Worm (Caenorhabditis elegans) whole organism, L4 larva: ENCODE results near the gene trpp-3.
A peak's percentile ranks its signal among the peaks of the same experiment; 100 is the strongest.

ENCODE experiments used
- F37D6.2 ChIP-seq: sonication (generic microtip); optimal IDR thresholded peaks from 2 replicates; lab custom pipeline; 2016; ENCODE audit warnings: mild to moderate bottlenecking, missing genetic modification characterization, missing compliant biosample characterization
- R02D3.7 ChIP-seq: fragments of 150-350 bp; sonication (generic microtip); optimal IDR thresholded peaks from 3 replicates; lab custom pipeline; 2014; ENCODE audit warnings: missing biosample characterization, missing genetic modification characterization
- T26A8.4 ChIP-seq: fragments of 200-800 bp; sonication (Bioruptor generic); IDR thresholded peaks from 2 replicates; pipeline ENCODE4 v1.3.6; 2022; ENCODE audit warnings: missing genetic modification characterization, missing compliant biosample characterization
- Y5F2A.4 ChIP-seq: fragments of 200-800 bp; sonication (Bioruptor generic); optimal IDR thresholded peaks from 2 replicates; lab custom pipeline; 2018; ENCODE audit warnings: mild to moderate bottlenecking, missing genetic modification characterization, missing compliant biosample characterization
- aha-1 ChIP-seq: fragments of 150-350 bp; peaks from one replicate; lab custom pipeline; 2014; ENCODE audit warnings: missing biosample characterization, missing genetic modification characterization
- aly-2 ChIP-seq: sonication (generic microtip); optimal IDR thresholded peaks from 2 replicates; lab custom pipeline; 2018; ENCODE audit warnings: missing biosample characterization, missing genetic modification characterization
- arid-1 ChIP-seq: fragments of 200-800 bp; sonication (Bioruptor generic); conservative IDR thresholded peaks from 2 replicates; pipeline ENCODE4 v1.3.6; 2022; ENCODE audit warnings: missing genetic modification reagents, missing genetic modification characterization, missing compliant biosample characterization
- ceh-32 ChIP-seq: sonication (generic microtip); optimal IDR thresholded peaks from 2 replicates; lab custom pipeline; 2016; ENCODE audit warnings: mild to moderate bottlenecking, missing genetic modification characterization, missing compliant biosample characterization; ENCODE audit not compliant: poor library complexity
- ceh-44 ChIP-seq: fragments of 200-800 bp; sonication (Bioruptor generic); IDR thresholded peaks from 2 replicates; pipeline ENCODE4 v1.3.6; 2022; ENCODE audit warnings: missing genetic modification reagents, missing genetic modification characterization, missing compliant biosample characterization
- ceh-82 ChIP-seq: sonication (generic microtip); optimal IDR thresholded peaks from 2 replicates; lab custom pipeline; 2017; ENCODE audit warnings: missing biosample characterization, missing genetic modification characterization
- dmd-6 ChIP-seq: fragments of 200-800 bp; sonication (Bioruptor generic); IDR thresholded peaks from 2 replicates; pipeline ENCODE4 v1.3.6; 2022; ENCODE audit warnings: missing genetic modification reagents, missing genetic modification characterization, missing compliant biosample characterization
- dve-1 ChIP-seq: sonication (generic microtip); optimal IDR thresholded peaks from 2 replicates; lab custom pipeline; 2017; ENCODE audit warnings: antibody characterized with exemption, mild to moderate bottlenecking, missing genetic modification characterization, missing compliant biosample characterization; ENCODE audit not compliant: insufficient read depth
- egl-43 ChIP-seq: fragments of 200-800 bp; sonication (Bioruptor generic); IDR thresholded peaks from 2 replicates; pipeline ENCODE4 v1.3.6; 2022; ENCODE audit warnings: missing genetic modification reagents, missing genetic modification characterization, missing compliant biosample characterization
- jun-1 ChIP-seq: fragments of 150-350 bp; optimal IDR thresholded peaks from 2 replicates; lab custom pipeline; 2014; ENCODE audit warnings: missing biosample characterization, missing genetic modification reagents, missing genetic modification characterization
- lin-38 ChIP-seq: fragments of 200-800 bp; sonication (Bioruptor generic); IDR thresholded peaks from 2 replicates; pipeline ENCODE4 v1.3.6; 2022; ENCODE audit warnings: missing genetic modification reagents, missing genetic modification characterization, missing compliant biosample characterization
- lin-39 ChIP-seq: fragments of 150-350 bp; optimal IDR thresholded peaks from 2 replicates; lab custom pipeline; 2014; ENCODE audit warnings: missing biosample characterization, missing genetic modification reagents, missing genetic modification characterization
- lsy-2 ChIP-seq, 2 experiments: fragments of 150-350 bp in 1 of 2; sonication (generic microtip) in 1 of 2; optimal IDR thresholded peaks; 2 replicates each; lab custom pipeline; 2014 to 2017; ENCODE audit warnings: missing biosample characterization in 2 of 2, missing genetic modification characterization in 2 of 2
- madf-5 ChIP-seq, 2 experiments: fragments of 200-800 bp; sonication (Bioruptor generic); IDR thresholded peaks; 2 replicates each; pipeline ENCODE4 v1.3.6; 2022; ENCODE audit warnings: missing compliant biosample characterization in 2 of 2, missing genetic modification characterization in 2 of 2
- mdt-29 ChIP-seq: fragments of 200-800 bp; sonication (Bioruptor generic); IDR thresholded peaks from 2 replicates; pipeline ENCODE4 v1.3.6; 2022; ENCODE audit warnings: missing genetic modification reagents, missing genetic modification characterization, missing compliant biosample characterization
- mep-1 ChIP-seq: fragments of 150-350 bp; sonication (generic microtip); optimal IDR thresholded peaks from 3 replicates; lab custom pipeline; 2014; ENCODE audit warnings: missing biosample characterization, missing genetic modification characterization
- mes-2 ChIP-seq: sonication (generic microtip); optimal IDR thresholded peaks from 2 replicates; lab custom pipeline; 2016; ENCODE audit warnings: missing genotype, mild to moderate bottlenecking, missing genetic modification characterization, missing compliant biosample characterization; ENCODE audit not compliant: poor library complexity, severe bottlenecking
- nhr-102 ChIP-seq: sonication (generic microtip); optimal IDR thresholded peaks from 2 replicates; lab custom pipeline; 2016; ENCODE audit warnings: mild to moderate bottlenecking, missing genetic modification characterization, moderate library complexity, missing compliant biosample characterization
- nhr-11 ChIP-seq: fragments of 150-350 bp; optimal IDR thresholded peaks from 2 replicates; lab custom pipeline; 2014; ENCODE audit warnings: missing biosample characterization, missing genetic modification characterization
- nhr-111 ChIP-seq: fragments of 200-800 bp; sonication (Bioruptor generic); optimal IDR thresholded peaks from 2 replicates; lab custom pipeline; 2018; ENCODE audit warnings: mild to moderate bottlenecking, missing genetic modification characterization, missing compliant biosample characterization
- nhr-48 ChIP-seq: sonication (generic microtip); optimal IDR thresholded peaks from 2 replicates; lab custom pipeline; 2016; ENCODE audit warnings: mild to moderate bottlenecking, missing genetic modification characterization, missing compliant biosample characterization
- php-3 ChIP-seq: fragments of 200-800 bp; sonication (Bioruptor generic); IDR thresholded peaks from 2 replicates; pipeline ENCODE4 v1.3.6; 2022; ENCODE audit warnings: missing genetic modification reagents, missing genetic modification characterization, missing compliant biosample characterization
- pqm-1 ChIP-seq: sonication (generic microtip); optimal IDR thresholded peaks from 2 replicates; lab custom pipeline; 2017; ENCODE audit warnings: missing biosample characterization, missing genetic modification characterization
- rbr-2 ChIP-seq: sonication (generic microtip); optimal IDR thresholded peaks from 2 replicates; lab custom pipeline; 2016; ENCODE audit warnings: missing genotype, missing genetic modification characterization, missing compliant biosample characterization
- set-16 ChIP-seq: fragments of 200-800 bp; sonication (Bioruptor generic); IDR thresholded peaks from 2 replicates; pipeline ENCODE4 v1.3.6; 2022; ENCODE audit warnings: missing genetic modification reagents, missing genetic modification characterization, missing compliant biosample characterization
- snpc-1.2 ChIP-seq: fragments of 200-800 bp; sonication (Bioruptor generic); IDR thresholded peaks from 2 replicates; pipeline ENCODE4 v1.3.6; 2022; ENCODE audit warnings: missing genetic modification reagents, missing genetic modification characterization, missing compliant biosample characterization
- spr-1 ChIP-seq: sonication (generic microtip); optimal IDR thresholded peaks from 2 replicates; lab custom pipeline; 2016; ENCODE audit warnings: mild to moderate bottlenecking, missing genetic modification characterization, missing compliant biosample characterization
- tra-1 ChIP-seq: fragments of 200-800 bp; sonication (Bioruptor generic); IDR thresholded peaks from 2 replicates; pipeline ENCODE4 v1.3.6; 2022; ENCODE audit warnings: missing genetic modification reagents, missing genetic modification characterization, missing compliant biosample characterization
- unc-62 ChIP-seq, 3 experiments: fragments of 150-350 bp in 1 of 3; sonication (generic microtip); optimal IDR thresholded peaks in 2 of 3; peaks in 1 of 3; 1 replicate in 1 of 3; 2 replicates in 2 of 3; lab custom pipeline; 2014 to 2017; ENCODE audit warnings: missing biosample characterization in 3 of 3, missing genetic modification characterization in 3 of 3, missing genetic modification reagents in 3 of 3, missing genotype in 1 of 3
- zag-1 ChIP-seq: fragments of 150-350 bp; optimal IDR thresholded peaks from 2 replicates; lab custom pipeline; 2014; ENCODE audit warnings: missing biosample characterization, missing genetic modification characterization
- zfp-2 ChIP-seq: sonication (generic microtip); optimal IDR thresholded peaks from 2 replicates; lab custom pipeline; 2016; ENCODE audit warnings: mild to moderate bottlenecking, missing genetic modification characterization, missing compliant biosample characterization
- zip-2 ChIP-seq: fragments of 150-350 bp; optimal IDR thresholded peaks from 2 replicates; lab custom pipeline; 2014; ENCODE audit warnings: missing biosample characterization, missing genetic modification characterization

trpp-3 gene

ce11 chrIII:9525252-9525651, at the start of gene trpp-3:
trpp-3 (plus strand) TSS chrIII:9525552.
- no peak for TF ChIP-seq lin-39
- no peak for TF ChIP-seq F37D6.2
- no peak for TF ChIP-seq Y5F2A.4 (GFP tag; lab: Kevin White, UChicago)
- TF ChIP-seq zfp-2: no peak
- TF ChIP-seq ceh-44 (GFP tag; lab: Robert Waterston, UW): no peak
- no peak for TF ChIP-seq madf-5 (GFP tag; IDR thresholded peaks at IDR 0.05; lab: Robert Waterston, UW)
- no peak for TF ChIP-seq snpc-1.2 (GFP tag; lab: Robert Waterston, UW)
- no peak for TF ChIP-seq mdt-29 (GFP tag; lab: Robert Waterston, UW)
- TF ChIP-seq aly-2 (tag; lab: Kevin White, UChicago): no peak
- no peak for TF ChIP-seq pqm-1 (tag; lab: Kevin White, UChicago)
- no peak for TF ChIP-seq spr-1 (tag; lab: Kevin White, UChicago)
- no peak for TF ChIP-seq ceh-82 (tag; lab: Kevin White, UChicago)
- TF ChIP-seq nhr-102: no peak
- no peak for TF ChIP-seq T26A8.4

ce11 chrIII:9476564-9476963, 48.8 kb upstream of the trpp-3 start:
- TF ChIP-seq nhr-111 (GFP tag; lab: Kevin White, UChicago): no peak
- no peak for TF ChIP-seq snpc-1.2 (GFP tag; lab: Robert Waterston, UW)
- TF ChIP-seq dmd-6 (GFP tag; lab: Robert Waterston, UW): peak; percentile 40; the same call in 1 of the 2 replicates
- TF ChIP-seq dve-1 (tag; lab: Kevin White, UChicago): peak; percentile 7

- TF ChIP-seq egl-43 (GFP tag; lab: Robert Waterston, UW): no peak
- TF ChIP-seq arid-1 (GFP tag; lab: Robert Waterston, UW): no peak
- peak in 1 of 2 experiments; percentile 17 for TF ChIP-seq lsy-2 (tag; optimal IDR thresholded peaks at IDR 0.05; lab: Kevin White, UChicago)
- no peak for TF ChIP-seq zag-1 (tag; lab: Kevin White, UChicago)
- TF ChIP-seq lin-38 (GFP tag; lab: Robert Waterston, UW): no peak
- TF ChIP-seq jun-1: no peak
- TF ChIP-seq pqm-1 (tag; lab: Kevin White, UChicago): no peak
- TF ChIP-seq R02D3.7 (tag; lab: Kevin White, UChicago): no peak
- no peak for TF ChIP-seq set-16 (GFP tag; lab: Robert Waterston, UW)
- no peak for TF ChIP-seq ceh-32
- no peak for TF ChIP-seq tra-1 (GFP tag; lab: Robert Waterston, UW)
- TF ChIP-seq php-3 (GFP tag; lab: Robert Waterston, UW): no peak
- peak; percentile 73 for TF ChIP-seq aha-1 (tag; lab: Kevin White, UChicago)
- TF ChIP-seq zip-2: no peak
Observed at ce11 chrIII:9482423-9482993, 42.8 kb upstream of the trpp-3 start.

ce11 chrIII:9483716-9484115, 41.6 kb upstream of the trpp-3 start:
- TF ChIP-seq unc-62 (GFP tag; optimal IDR thresholded peaks at IDR 0.05 in 1 of 2; lab: Kevin White, UChicago) (peak in 1 of 2 experiments; percentile 23), unc-62 (tag; optimal IDR thresholded peaks at IDR 0.05; lab: Kevin White, UChicago) (no peak), mes-2 (tag; lab: Kevin White, UChicago) (peak; percentile 34), egl-43 (GFP tag; lab: Robert Waterston, UW) (no peak), nhr-11 (tag; lab: Kevin White, UChicago) (peak; percentile 21), lsy-2 (tag; optimal IDR thresholded peaks at IDR 0.05; lab: Kevin White, UChicago) (no peak), mep-1 (tag; lab: Kevin White, UChicago) (peak; percentile 4), nhr-48 (peak; percentile 3), rbr-2 (tag; lab: Kevin White, UChicago) (peak; percentile 18)
